Fruit fly (Drosophila melanogaster) whole organism, wandering third instar larva: ENCODE data around the gene CG33127.

Experiments used
- Abd-B ChIP-seq: fragments of >200 bp; optimal IDR thresholded peaks from 2 replicates; lab custom pipeline; 2017; ENCODE audit warnings: missing biosample characterization, missing genetic modification characterization
- CG32264 ChIP-seq: fragments of 200-800 bp; sonication (Bioruptor generic); optimal IDR thresholded peaks from 2 replicates; lab custom pipeline; 2016; ENCODE audit warnings: missing biosample characterization, missing genetic modification characterization
- CG9705 ChIP-seq: fragments of 200-800 bp; sonication (Bioruptor generic); optimal IDR thresholded peaks from 2 replicates; lab custom pipeline; 2018; ENCODE audit warnings: missing biosample characterization, mild to moderate bottlenecking, missing genetic modification characterization
- CrebA ChIP-seq: fragments of 200-800 bp; sonication (Bioruptor generic); optimal IDR thresholded peaks from 2 replicates; lab custom pipeline; 2016; ENCODE audit warnings: missing biosample characterization, mild to moderate bottlenecking, missing genetic modification characterization, borderline replicate concordance
- Dfd ChIP-seq: fragments of >200 bp; optimal IDR thresholded peaks from 2 replicates; lab custom pipeline; 2017; ENCODE audit warnings: missing biosample characterization, missing genetic modification characterization
- Dif ChIP-seq: fragments of 200-275, 200-300 bp; sonication (Bioruptor generic); optimal IDR thresholded peaks from 2 replicates; lab custom pipeline; 2018; ENCODE audit warnings: missing biosample characterization, missing genetic modification characterization; ENCODE audit not compliant: partially characterized antibody
- GATAd ChIP-seq: sonication (Bioruptor generic); optimal IDR thresholded peaks from 2 replicates; lab custom pipeline; 2016; ENCODE audit warnings: missing biosample characterization, missing genetic modification characterization
- HLH106 ChIP-seq: fragments of 200-800 bp; optimal IDR thresholded peaks from 3 replicates; lab custom pipeline; 2019; ENCODE audit warnings: missing biosample characterization, mild to moderate bottlenecking, missing genetic modification characterization, moderate library complexity
- Hnf4 ChIP-seq: fragments of 200-800 bp; sonication (Bioruptor generic); optimal IDR thresholded peaks from 2 replicates; lab custom pipeline; 2016; ENCODE audit warnings: missing biosample characterization, mild to moderate bottlenecking, missing genetic modification characterization
- Hr78 ChIP-seq: fragments of >200 bp; optimal IDR thresholded peaks from 2 replicates; lab custom pipeline; 2017; ENCODE audit warnings: missing biosample characterization, missing genetic modification characterization
- Hr83 ChIP-seq: fragments of 200-300 bp; sonication (Bioruptor generic); optimal IDR thresholded peaks from 2 replicates; lab custom pipeline; 2016; ENCODE audit warnings: missing biosample characterization, mild to moderate bottlenecking, missing genetic modification characterization, moderate library complexity; ENCODE audit not compliant: poor library complexity, severe bottlenecking
- Jra ChIP-seq: sonication (Bioruptor generic); optimal IDR thresholded peaks from 2 replicates; lab custom pipeline; 2016; ENCODE audit warnings: missing biosample characterization, missing genetic modification characterization
- Mio ChIP-seq: sonication (Bioruptor generic); optimal IDR thresholded peaks from 2 replicates; lab custom pipeline; 2016; ENCODE audit warnings: missing biosample characterization, missing genetic modification characterization
- Myc ChIP-seq: fragments of >200 bp; optimal IDR thresholded peaks from 2 replicates; lab custom pipeline; 2017
- N ChIP-seq: fragments of >200 bp; optimal IDR thresholded peaks from 2 replicates; lab custom pipeline; 2018; ENCODE audit warnings: missing biosample characterization, missing external identifiers, missing genetic modification characterization
- OdsH ChIP-seq: fragments of 200-800 bp; sonication (Bioruptor generic); optimal IDR thresholded peaks from 2 replicates; lab custom pipeline; 2016; ENCODE audit warnings: missing biosample characterization, mild to moderate bottlenecking, missing genetic modification characterization
- Rel ChIP-seq, 2 experiments: fragments of 200-800 bp; sonication (Bioruptor generic) in 1 of 2; optimal IDR thresholded peaks; 2 replicates in 1 of 2; 3 replicates in 1 of 2; lab custom pipeline; 2016 to 2019; ENCODE audit warnings: mild to moderate bottlenecking in 2 of 2, missing biosample characterization in 2 of 2, missing genetic modification characterization in 2 of 2, moderate library complexity in 1 of 2
- Sp1 ChIP-seq: fragments of 200-800 bp; sonication (Bioruptor generic); optimal IDR thresholded peaks from 3 replicates; lab custom pipeline; 2019; ENCODE audit warnings: missing biosample characterization, mild to moderate bottlenecking, missing genetic modification characterization, moderate library complexity
- Vsx2 ChIP-seq: fragments of 200-300, 225-300 bp; sonication (Bioruptor generic); optimal IDR thresholded peaks from 2 replicates; lab custom pipeline; 2018; ENCODE audit warnings: missing biosample characterization, missing genetic modification characterization; ENCODE audit not compliant: partially characterized antibody
- br ChIP-seq: fragments of 200-800 bp; sonication (Bioruptor generic); optimal IDR thresholded peaks from 2 replicates; lab custom pipeline; 2016; ENCODE audit warnings: missing biosample characterization, missing genetic modification characterization
- brk ChIP-seq: fragments of 200-800 bp; sonication (Bioruptor generic); optimal IDR thresholded peaks from 2 replicates; lab custom pipeline; 2016; ENCODE audit warnings: missing biosample characterization, mild to moderate bottlenecking, missing genetic modification characterization
- dl ChIP-seq, 2 experiments: fragments of 175-275, 200-275 bp in 1 of 2; fragments of 200-275 bp in 1 of 2; sonication (Bioruptor generic); optimal IDR thresholded peaks; lab custom pipeline; 2018; ENCODE audit warnings: mild to moderate bottlenecking in 2 of 2, missing biosample characterization in 2 of 2, missing genetic modification characterization in 2 of 2, moderate library complexity in 2 of 2; ENCODE audit not compliant: partially characterized antibody in 2 of 2, insufficient read depth in 1 of 2
- dmrt93B ChIP-seq: fragments of 200-800 bp; sonication (Bioruptor generic); optimal IDR thresholded peaks from 2 replicates; lab custom pipeline; 2018; ENCODE audit warnings: missing biosample characterization, mild to moderate bottlenecking, missing genetic modification characterization
- dsf ChIP-seq: sonication (Bioruptor generic); optimal IDR thresholded peaks from 2 replicates; lab custom pipeline; 2016; ENCODE audit warnings: missing biosample characterization, missing genetic modification characterization, borderline replicate concordance
- ey ChIP-seq: fragments of 200-800 bp; sonication (Bioruptor generic); optimal IDR thresholded peaks from 2 replicates; lab custom pipeline; 2016; ENCODE audit warnings: missing biosample characterization, missing genetic modification characterization
- foxo ChIP-seq, 2 experiments: fragments of 200-800 bp; sonication (Bioruptor generic); optimal IDR thresholded peaks; 2 replicates in 1 of 2; 3 replicates in 1 of 2; lab custom pipeline; 2016 to 2017; ENCODE audit warnings: missing biosample characterization in 2 of 2, missing genetic modification characterization in 2 of 2
- fru ChIP-seq: fragments of 200-800 bp; sonication (Bioruptor generic); optimal IDR thresholded peaks from 3 replicates; lab custom pipeline; 2016; ENCODE audit warnings: missing biosample characterization, mild to moderate bottlenecking, missing genetic modification characterization
- h ChIP-seq: fragments of 200-800 bp; sonication (Bioruptor generic); optimal IDR thresholded peaks from 3 replicates; lab custom pipeline; 2016; ENCODE audit warnings: missing biosample characterization, mild to moderate bottlenecking, missing genetic modification characterization
- jim ChIP-seq: fragments of 175-275, 200-325 bp; sonication (Bioruptor generic); optimal IDR thresholded peaks from 2 replicates; lab custom pipeline; 2016; ENCODE audit warnings: missing biosample characterization, mild to moderate bottlenecking, missing genetic modification characterization
- lola ChIP-seq: fragments of >200 bp; optimal IDR thresholded peaks from 2 replicates; lab custom pipeline; 2017; ENCODE audit warnings: missing biosample characterization, missing genetic modification characterization
- pan ChIP-seq: fragments of >200 bp; optimal IDR thresholded peaks from 2 replicates; lab custom pipeline; 2017
- psq ChIP-seq: fragments of 200-800 bp; sonication (Bioruptor generic); optimal IDR thresholded peaks from 3 replicates; lab custom pipeline; 2017; ENCODE audit warnings: missing biosample characterization, mild to moderate bottlenecking, missing genetic modification characterization, moderate library complexity
- rgr ChIP-seq: fragments of 200-800 bp; sonication (Bioruptor generic); optimal IDR thresholded peaks from 3 replicates; lab custom pipeline; 2016; ENCODE audit warnings: missing biosample characterization, mild to moderate bottlenecking, missing genetic modification characterization
- sage ChIP-seq: fragments of 200-800 bp; sonication (Bioruptor generic); optimal IDR thresholded peaks from 2 replicates; lab custom pipeline; 2016; ENCODE audit warnings: missing biosample characterization, mild to moderate bottlenecking, missing genetic modification characterization
- sv ChIP-seq: fragments of 200-800 bp; sonication (Bioruptor generic); optimal IDR thresholded peaks from 3 replicates; lab custom pipeline; 2016; ENCODE audit warnings: missing biosample characterization, missing genetic modification characterization
- tai ChIP-seq: sonication (Bioruptor generic); optimal IDR thresholded peaks from 2 replicates; lab custom pipeline; 2016; ENCODE audit warnings: missing biosample characterization, missing genetic modification characterization
- usp ChIP-seq: fragments of >200 bp; optimal IDR thresholded peaks from 2 replicates; lab custom pipeline; 2017; ENCODE audit warnings: missing biosample characterization, missing genetic modification characterization
- woc ChIP-seq: sonication (Bioruptor generic); optimal IDR thresholded peaks from 2 replicates; lab custom pipeline; 2016; ENCODE audit warnings: missing biosample characterization, mild to moderate bottlenecking, missing genetic modification characterization

CG33127 gene

DNA sequence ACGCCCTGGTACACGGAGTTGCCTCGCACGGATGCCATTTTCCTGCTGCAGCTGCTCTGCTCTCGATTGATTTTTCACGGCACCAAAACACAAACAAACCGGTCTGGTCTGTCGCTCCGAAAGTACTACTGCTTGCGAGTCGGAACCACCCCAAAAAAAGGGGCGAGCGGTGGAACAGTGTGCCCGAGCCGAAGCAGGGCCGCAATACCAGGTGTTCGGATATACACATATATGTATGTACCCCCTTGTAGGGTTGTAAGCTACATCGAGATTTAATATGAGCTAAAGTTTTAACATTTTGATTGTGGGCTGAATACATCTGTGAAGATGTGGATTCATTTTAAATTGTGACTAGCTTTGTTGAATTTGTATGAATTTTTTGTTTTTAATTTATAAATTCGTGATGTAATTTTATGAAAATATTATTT is 36.3 kb upstream of the CG33127 start:
- TF ChIP-seq Mio (GFP tag; lab: Kevin White, UChicago) (no peak), dmrt93B (no peak), rgr (GFP tag; lab: Kevin White, UChicago) (peak; percentile 64), Hr83 (GFP tag; lab: Kevin White, UChicago) (peak; percentile 72), woc (GFP tag; lab: Kevin White, UChicago) (peak; percentile 66), dl (GFP tag; optimal IDR thresholded peaks at IDR 0.05; lab: Kevin White, UChicago; ENCODE audit: insufficient read depth in 1 of 2, partially characterized antibody in 2 of 2) (no peak), Hr78 (no peak), Dif (GFP tag; lab: Kevin White, UChicago) (peak; percentile 85), Dfd (no peak), OdsH (peak; percentile 40), Hnf4 (GFP tag; lab: Kevin White, UChicago) (peak; percentile 37), psq (GFP tag; lab: Kevin White, UChicago) (no peak), CG32264 (GFP tag; lab: Kevin White, UChicago) (no peak), ey (GFP tag; lab: Kevin White, UChicago) (peak; percentile 62), h (GFP tag; lab: Kevin White, UChicago) (peak; percentile 71), HLH106 (tag; lab: Kevin White, UChicago) (peak; percentile 54), N (GFP tag; lab: Kevin White, UChicago) (no peak), CrebA (no peak), usp (GFP tag; lab: Kevin White, UChicago) (no peak), fru (GFP tag; lab: Kevin White, UChicago) (peak; percentile 50), CG9705 (GFP tag; lab: Kevin White, UChicago) (peak; percentile 6), sv (GFP tag; lab: Kevin White, UChicago) (no peak), GATAd (GFP tag; lab: Kevin White, UChicago) (no peak), brk (GFP tag; lab: Kevin White, UChicago) (no peak), br (GFP tag; lab: Kevin White, UChicago) (peak; percentile 55), dsf (no peak), Sp1 (peak; percentile 45), jim (GFP tag; lab: Kevin White, UChicago) (no peak), foxo (GFP tag; optimal IDR thresholded peaks at IDR 0.05; lab: Kevin White, UChicago) (peak in 1 of 2 experiments; percentile 55), Myc (lab: Kevin White, UChicago) (no peak), lola (GFP tag; lab: Kevin White, UChicago) (no peak), sage (GFP tag; lab: Kevin White, UChicago) (no peak), Abd-B (no peak), tai (GFP tag; lab: Kevin White, UChicago) (no peak), Rel (GFP tag; optimal IDR thresholded peaks at IDR 0.05; lab: Kevin White, UChicago) (no peak), Rel (tag; optimal IDR thresholded peaks at IDR 0.05; lab: Kevin White, UChicago) (peak; percentile 98), pan (lab: Kevin White, UChicago) (no peak), Jra (GFP tag; lab: Kevin White, UChicago) (no peak), Vsx2 (GFP tag; lab: Kevin White, UChicago) (no peak)
- TF ChIP-seq, all 38 proteins: peak for 15

dm6 chr2L:286421-286820 is 35.5 kb upstream of the CG33127 start:
- TF ChIP-seq pan (lab: Kevin White, UChicago): no peak
- peak; percentile 84 for TF ChIP-seq woc (GFP tag; lab: Kevin White, UChicago)
- no peak for TF ChIP-seq lola (GFP tag; lab: Kevin White, UChicago)
- no peak for TF ChIP-seq Vsx2 (GFP tag; lab: Kevin White, UChicago)
- TF ChIP-seq Hr78: no peak
- peak; percentile 13 for TF ChIP-seq jim (GFP tag; lab: Kevin White, UChicago)
- peak; percentile 79 for TF ChIP-seq HLH106 (tag; lab: Kevin White, UChicago)
- TF ChIP-seq OdsH: peak; percentile 91
- peak; percentile 95 for TF ChIP-seq h (GFP tag; lab: Kevin White, UChicago)
- peak; percentile 90 for TF ChIP-seq fru (GFP tag; lab: Kevin White, UChicago)
- TF ChIP-seq rgr (GFP tag; lab: Kevin White, UChicago): peak; percentile 97
- peak; percentile 70 to 96 for TF ChIP-seq foxo (GFP tag; optimal IDR thresholded peaks at IDR 0.05; lab: Kevin White, UChicago)
- no peak for TF ChIP-seq GATAd (GFP tag; lab: Kevin White, UChicago)
- no peak for TF ChIP-seq brk (GFP tag; lab: Kevin White, UChicago)
- TF ChIP-seq Sp1: peak; percentile 83
- TF ChIP-seq CG32264 (GFP tag; lab: Kevin White, UChicago): peak; percentile 63
- TF ChIP-seq Jra (GFP tag; lab: Kevin White, UChicago): peak; percentile 81
- no peak for TF ChIP-seq Abd-B
- peak; percentile 69 for TF ChIP-seq sage (GFP tag; lab: Kevin White, UChicago)
- TF ChIP-seq sv (GFP tag; lab: Kevin White, UChicago): peak; percentile 36
- TF ChIP-seq tai (GFP tag; lab: Kevin White, UChicago): no peak
- peak; percentile 55 for TF ChIP-seq dmrt93B
- TF ChIP-seq Rel (GFP tag; optimal IDR thresholded peaks at IDR 0.05; lab: Kevin White, UChicago): peak; percentile 52
- peak; percentile 74 for TF ChIP-seq Rel (tag; optimal IDR thresholded peaks at IDR 0.05; lab: Kevin White, UChicago)
- TF ChIP-seq Hnf4 (GFP tag; lab: Kevin White, UChicago): peak; percentile 98
- no peak for TF ChIP-seq dl (GFP tag; optimal IDR thresholded peaks at IDR 0.05; lab: Kevin White, UChicago; ENCODE audit: insufficient read depth in 1 of 2, partially characterized antibody in 2 of 2)
- no peak for TF ChIP-seq CrebA
- no peak for TF ChIP-seq Dif (GFP tag; lab: Kevin White, UChicago)
- TF ChIP-seq br (GFP tag; lab: Kevin White, UChicago): peak; percentile 92
- peak; percentile 93 for TF ChIP-seq psq (GFP tag; lab: Kevin White, UChicago)
- TF ChIP-seq usp (GFP tag; lab: Kevin White, UChicago): no peak
- no peak for TF ChIP-seq Myc (lab: Kevin White, UChicago)
- TF ChIP-seq Mio (GFP tag; lab: Kevin White, UChicago): peak; percentile 66
- TF ChIP-seq dsf: peak; percentile 16
- peak; percentile 90 for TF ChIP-seq ey (GFP tag; lab: Kevin White, UChicago)
- peak; percentile 98 for TF ChIP-seq Hr83 (GFP tag; lab: Kevin White, UChicago)
- TF ChIP-seq N (GFP tag; lab: Kevin White, UChicago): no peak
- no peak for TF ChIP-seq Dfd
- peak; percentile 58 for TF ChIP-seq CG9705 (GFP tag; lab: Kevin White, UChicago)
